Fruit fly (Drosophila melanogaster) whole organism, wandering third instar larva: ENCODE measurements around the gene D.

ENCODE experiments used
- CG32264 ChIP-seq: fragments of 200-800 bp; sonication (Bioruptor generic); optimal IDR thresholded peaks from 2 replicates; lab custom pipeline; 2016; ENCODE audit warnings: missing biosample characterization, missing genetic modification characterization
- CrebA ChIP-seq: fragments of 200-800 bp; sonication (Bioruptor generic); optimal IDR thresholded peaks from 2 replicates; lab custom pipeline; 2016; ENCODE audit warnings: missing biosample characterization, mild to moderate bottlenecking, missing genetic modification characterization, borderline replicate concordance
- Dfd ChIP-seq: fragments of >200 bp; optimal IDR thresholded peaks from 2 replicates; lab custom pipeline; 2017; ENCODE audit warnings: missing biosample characterization, missing genetic modification characterization
- GATAd ChIP-seq: sonication (Bioruptor generic); optimal IDR thresholded peaks from 2 replicates; lab custom pipeline; 2016; ENCODE audit warnings: missing biosample characterization, missing genetic modification characterization
- HLH106 ChIP-seq: fragments of 200-800 bp; optimal IDR thresholded peaks from 3 replicates; lab custom pipeline; 2019; ENCODE audit warnings: missing biosample characterization, mild to moderate bottlenecking, missing genetic modification characterization, moderate library complexity
- Hnf4 ChIP-seq: fragments of 200-800 bp; sonication (Bioruptor generic); optimal IDR thresholded peaks from 2 replicates; lab custom pipeline; 2016; ENCODE audit warnings: missing biosample characterization, mild to moderate bottlenecking, missing genetic modification characterization
- Hr83 ChIP-seq: fragments of 200-300 bp; sonication (Bioruptor generic); optimal IDR thresholded peaks from 2 replicates; lab custom pipeline; 2016; ENCODE audit warnings: missing biosample characterization, mild to moderate bottlenecking, missing genetic modification characterization, moderate library complexity; ENCODE audit not compliant: poor library complexity, severe bottlenecking
- Jra ChIP-seq: sonication (Bioruptor generic); optimal IDR thresholded peaks from 2 replicates; lab custom pipeline; 2016; ENCODE audit warnings: missing biosample characterization, missing genetic modification characterization
- Myc ChIP-seq: fragments of >200 bp; optimal IDR thresholded peaks from 2 replicates; lab custom pipeline; 2017
- N ChIP-seq: fragments of >200 bp; optimal IDR thresholded peaks from 2 replicates; lab custom pipeline; 2018; ENCODE audit warnings: missing biosample characterization, missing external identifiers, missing genetic modification characterization
- OdsH ChIP-seq: fragments of 200-800 bp; sonication (Bioruptor generic); optimal IDR thresholded peaks from 2 replicates; lab custom pipeline; 2016; ENCODE audit warnings: missing biosample characterization, mild to moderate bottlenecking, missing genetic modification characterization
- Sp1 ChIP-seq: fragments of 200-800 bp; sonication (Bioruptor generic); optimal IDR thresholded peaks from 3 replicates; lab custom pipeline; 2019; ENCODE audit warnings: missing biosample characterization, mild to moderate bottlenecking, missing genetic modification characterization, moderate library complexity
- Vsx2 ChIP-seq: fragments of 200-300, 225-300 bp; sonication (Bioruptor generic); optimal IDR thresholded peaks from 2 replicates; lab custom pipeline; 2018; ENCODE audit warnings: missing biosample characterization, missing genetic modification characterization; ENCODE audit not compliant: partially characterized antibody
- br ChIP-seq: fragments of 200-800 bp; sonication (Bioruptor generic); optimal IDR thresholded peaks from 2 replicates; lab custom pipeline; 2016; ENCODE audit warnings: missing biosample characterization, missing genetic modification characterization
- brk ChIP-seq: fragments of 200-800 bp; sonication (Bioruptor generic); optimal IDR thresholded peaks from 2 replicates; lab custom pipeline; 2016; ENCODE audit warnings: missing biosample characterization, mild to moderate bottlenecking, missing genetic modification characterization
- dsf ChIP-seq: sonication (Bioruptor generic); optimal IDR thresholded peaks from 2 replicates; lab custom pipeline; 2016; ENCODE audit warnings: missing biosample characterization, missing genetic modification characterization, borderline replicate concordance
- ey ChIP-seq: fragments of 200-800 bp; sonication (Bioruptor generic); optimal IDR thresholded peaks from 2 replicates; lab custom pipeline; 2016; ENCODE audit warnings: missing biosample characterization, missing genetic modification characterization
- foxo ChIP-seq, 2 experiments: fragments of 200-800 bp; sonication (Bioruptor generic); optimal IDR thresholded peaks; 2 replicates in 1 of 2; 3 replicates in 1 of 2; lab custom pipeline; 2016 to 2017; ENCODE audit warnings: missing biosample characterization in 2 of 2, missing genetic modification characterization in 2 of 2
- fru ChIP-seq: fragments of 200-800 bp; sonication (Bioruptor generic); optimal IDR thresholded peaks from 3 replicates; lab custom pipeline; 2016; ENCODE audit warnings: missing biosample characterization, mild to moderate bottlenecking, missing genetic modification characterization
- h ChIP-seq: fragments of 200-800 bp; sonication (Bioruptor generic); optimal IDR thresholded peaks from 3 replicates; lab custom pipeline; 2016; ENCODE audit warnings: missing biosample characterization, mild to moderate bottlenecking, missing genetic modification characterization
- jim ChIP-seq: fragments of 175-275, 200-325 bp; sonication (Bioruptor generic); optimal IDR thresholded peaks from 2 replicates; lab custom pipeline; 2016; ENCODE audit warnings: missing biosample characterization, mild to moderate bottlenecking, missing genetic modification characterization
- pan ChIP-seq: fragments of >200 bp; optimal IDR thresholded peaks from 2 replicates; lab custom pipeline; 2017
- psq ChIP-seq: fragments of 200-800 bp; sonication (Bioruptor generic); optimal IDR thresholded peaks from 3 replicates; lab custom pipeline; 2017; ENCODE audit warnings: missing biosample characterization, mild to moderate bottlenecking, missing genetic modification characterization, moderate library complexity
- rgr ChIP-seq: fragments of 200-800 bp; sonication (Bioruptor generic); optimal IDR thresholded peaks from 3 replicates; lab custom pipeline; 2016; ENCODE audit warnings: missing biosample characterization, mild to moderate bottlenecking, missing genetic modification characterization
- sv ChIP-seq: fragments of 200-800 bp; sonication (Bioruptor generic); optimal IDR thresholded peaks from 3 replicates; lab custom pipeline; 2016; ENCODE audit warnings: missing biosample characterization, missing genetic modification characterization
- tai ChIP-seq: sonication (Bioruptor generic); optimal IDR thresholded peaks from 2 replicates; lab custom pipeline; 2016; ENCODE audit warnings: missing biosample characterization, missing genetic modification characterization
- usp ChIP-seq: fragments of >200 bp; optimal IDR thresholded peaks from 2 replicates; lab custom pipeline; 2017; ENCODE audit warnings: missing biosample characterization, missing genetic modification characterization
- woc ChIP-seq: sonication (Bioruptor generic); optimal IDR thresholded peaks from 2 replicates; lab custom pipeline; 2016; ENCODE audit warnings: missing biosample characterization, mild to moderate bottlenecking, missing genetic modification characterization

D gene

DNA sequence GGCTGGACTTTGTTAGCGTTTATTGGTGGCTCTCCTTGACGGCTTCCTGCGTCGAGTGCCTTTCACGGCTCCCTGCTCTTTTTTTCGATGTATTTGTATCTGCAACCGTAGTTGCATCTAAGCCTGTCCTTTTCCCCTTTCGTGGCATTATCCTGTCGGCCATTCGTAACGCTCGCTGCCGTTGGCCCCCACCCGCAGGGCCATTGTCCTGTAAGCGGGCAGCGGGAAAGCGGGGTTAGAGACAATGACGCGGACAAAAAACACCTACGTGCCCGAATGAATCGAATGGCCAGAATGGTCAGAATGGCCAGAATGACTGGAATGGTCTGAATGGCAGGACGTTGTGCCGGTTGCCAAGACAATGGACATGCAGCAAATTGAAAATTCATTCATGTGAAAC is 42.9 kb downstream of the D start:
- TF ChIP-seq OdsH (GFP tag; lab: Kevin White, UChicago) (no peak), Sp1 (GFP tag; lab: Kevin White, UChicago) (no peak), HLH106 (no peak), Hr83 (GFP tag; lab: Kevin White, UChicago) (no peak), h (no peak), sv (GFP tag; lab: Kevin White, UChicago) (no peak), pan (lab: Kevin White, UChicago) (no peak), dsf (GFP tag; lab: Kevin White, UChicago) (no peak), Vsx2 (GFP tag; lab: Kevin White, UChicago) (no peak), ey (no peak), Myc (lab: Kevin White, UChicago) (no peak), fru (no peak), Dfd (GFP tag; lab: Kevin White, UChicago) (no peak), rgr (GFP tag; lab: Kevin White, UChicago) (no peak), brk (GFP tag; lab: Kevin White, UChicago) (no peak), GATAd (GFP tag; lab: Kevin White, UChicago) (no peak), jim (GFP tag; lab: Kevin White, UChicago) (no peak), psq (GFP tag; lab: Kevin White, UChicago) (no peak), usp (GFP tag; lab: Kevin White, UChicago) (no peak), br (GFP tag; lab: Kevin White, UChicago) (no peak)
- TF ChIP-seq, all 38 proteins: peak for 0

DNA sequence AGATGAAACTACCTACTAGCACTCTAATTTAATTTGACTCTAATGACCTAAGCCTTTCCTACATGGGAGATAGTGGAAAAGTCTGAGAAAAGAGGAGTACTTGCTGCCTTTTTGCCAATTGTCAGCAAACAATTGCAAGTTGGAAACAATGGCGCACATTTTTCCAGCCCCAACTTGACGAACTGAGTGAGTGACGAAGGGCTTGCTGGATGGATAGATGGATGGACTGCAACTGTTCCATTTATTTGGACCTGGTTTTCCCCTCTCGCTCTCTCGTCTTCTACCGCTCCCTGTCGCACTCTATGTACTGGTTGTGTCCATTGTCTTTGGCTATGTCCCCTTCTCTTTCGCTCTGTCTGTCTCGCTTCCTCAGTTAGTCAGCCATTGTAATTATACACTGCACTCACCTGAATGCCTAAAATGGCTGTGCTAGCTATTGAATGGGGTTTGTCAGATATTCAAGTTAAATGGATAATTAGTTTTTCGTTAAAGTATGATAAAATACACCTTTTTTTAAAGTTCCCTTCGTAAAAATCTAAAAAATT is 45.5 kb downstream of the D start:
- no peak for TF ChIP-seq h
- TF ChIP-seq N (GFP tag; lab: Kevin White, UChicago): no peak
- TF ChIP-seq CrebA: no peak

DNA sequence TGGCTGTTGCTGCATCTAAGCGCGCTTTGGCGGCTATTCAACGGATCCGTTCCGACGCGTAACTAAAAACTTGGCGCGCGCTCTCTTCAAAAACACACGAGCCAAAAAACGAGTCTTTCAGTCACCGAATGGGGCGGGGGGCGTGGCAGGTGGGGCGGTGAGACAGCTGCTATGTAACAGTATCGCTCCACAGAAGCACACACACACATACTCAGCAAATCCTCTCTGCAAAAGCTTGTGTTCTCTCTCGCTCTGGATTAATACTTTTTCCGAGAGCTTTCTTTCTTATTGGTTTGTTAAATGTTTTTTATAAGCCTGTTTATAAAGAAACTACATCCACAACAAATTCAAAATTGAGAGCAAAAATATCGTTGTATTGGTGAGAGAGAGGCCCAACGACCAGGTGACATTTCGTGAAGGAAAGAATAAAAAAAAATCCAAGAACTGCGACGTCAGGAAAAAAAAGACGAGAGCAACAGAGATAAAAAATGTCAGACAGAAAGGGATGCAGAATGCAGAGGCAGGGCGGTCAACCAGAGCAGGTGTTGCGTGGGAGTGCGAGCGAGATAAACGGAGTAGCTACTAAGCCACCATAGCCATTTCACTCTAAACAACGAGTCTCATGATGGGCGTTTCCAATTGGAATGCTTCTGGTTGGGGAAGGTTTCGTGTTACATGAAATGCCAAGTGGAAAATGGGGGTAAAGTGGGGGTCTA is 47.0 kb downstream of the D start, which contains the start of gene Sox21b:
TSS of gene Sox21b (minus strand) at position 51 of the 716 bp plus-strand sequence.
- TF ChIP-seq rgr (GFP tag; lab: Kevin White, UChicago) (no peak), CG32264 (no peak), usp (GFP tag; lab: Kevin White, UChicago) (no peak), HLH106 (peak; percentile 16), jim (GFP tag; lab: Kevin White, UChicago) (peak; percentile 71), foxo (GFP tag; optimal IDR thresholded peaks at IDR 0.05; lab: Kevin White, UChicago) (no peak), N (GFP tag; lab: Kevin White, UChicago) (no peak), tai (GFP tag; lab: Kevin White, UChicago) (no peak), woc (GFP tag; lab: Kevin White, UChicago) (no peak), psq (GFP tag; lab: Kevin White, UChicago) (no peak), Vsx2 (GFP tag; lab: Kevin White, UChicago) (peak; percentile 56), OdsH (GFP tag; lab: Kevin White, UChicago) (peak; percentile 1), Jra (no peak), Hnf4 (GFP tag; lab: Kevin White, UChicago) (no peak), sv (GFP tag; lab: Kevin White, UChicago) (no peak), Sp1 (GFP tag; lab: Kevin White, UChicago) (peak; percentile 55), CrebA (no peak), brk (GFP tag; lab: Kevin White, UChicago) (no peak)

DNA sequence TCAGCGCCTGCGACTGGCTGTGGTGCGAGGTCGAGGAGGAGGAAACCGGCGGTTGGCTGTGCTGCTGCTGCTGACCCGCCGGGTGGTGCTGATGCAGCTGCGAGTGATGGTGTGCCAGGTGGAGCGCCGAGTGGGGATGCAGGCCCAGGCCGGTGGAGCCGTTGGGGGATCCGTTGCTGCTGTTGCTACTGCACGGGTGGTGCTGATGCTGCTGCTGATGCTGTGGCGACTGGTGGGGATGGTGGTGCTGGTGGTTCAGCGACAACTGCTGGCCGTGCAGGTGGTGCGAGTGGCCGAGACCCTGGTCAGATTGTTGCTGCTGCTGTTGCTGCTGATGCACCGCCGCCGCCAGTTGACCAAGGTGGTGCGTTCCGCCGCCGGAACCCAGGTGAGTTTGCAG is 52.8 kb downstream of the D start:
- TF ChIP-seq Dfd (GFP tag; lab: Kevin White, UChicago) (peak; percentile 90), h (no peak), Hr83 (GFP tag; lab: Kevin White, UChicago) (no peak)
